Worm (Caenorhabditis elegans) whole organism, young adult: ENCODE data around the gene dcs-1.

Experiments
- B0035.1 ChIP-seq: sonication (generic microtip); optimal IDR thresholded peaks from 2 replicates; lab custom pipeline; 2016; ENCODE audit warnings: missing genetic modification characterization, mild to moderate bottlenecking, missing compliant biosample characterization, missing genotype, missing genetic modification reagents
- B0261.1 ChIP-seq: sonication (generic microtip); optimal IDR thresholded peaks from 2 replicates; lab custom pipeline; 2016; ENCODE audit warnings: mild to moderate bottlenecking, missing genetic modification characterization, moderate library complexity, missing compliant biosample characterization
- C06A6.2 ChIP-seq: fragments of 200-800 bp; sonication (Bioruptor generic); conservative IDR thresholded peaks from 2 replicates; pipeline ENCODE4 v1.3.6; 2022; ENCODE audit warnings: missing genetic modification characterization, missing compliant biosample characterization
- F22D6.2 ChIP-seq: sonication (generic microtip); optimal IDR thresholded peaks from 2 replicates; lab custom pipeline; 2016; ENCODE audit warnings: mild to moderate bottlenecking, missing genetic modification characterization, missing compliant biosample characterization
- F33H1.4 ChIP-seq: fragments of 200-800 bp; sonication (Bioruptor generic); IDR thresholded peaks from 2 replicates; pipeline ENCODE4 v1.3.6; 2022; ENCODE audit warnings: missing genetic modification reagents, missing genetic modification characterization, missing compliant biosample characterization
- F49E8.2 ChIP-seq: sonication (generic microtip); optimal IDR thresholded peaks from 3 replicates; lab custom pipeline; 2017; ENCODE audit warnings: missing genetic modification characterization, mild to moderate bottlenecking, missing compliant biosample characterization, antibody characterized with exemption, moderate library complexity; ENCODE audit not compliant: insufficient read depth
- F55B11.4 ChIP-seq: sonication (generic microtip); optimal IDR thresholded peaks from 2 replicates; lab custom pipeline; 2016; ENCODE audit warnings: missing compliant biosample characterization, missing genetic modification characterization, borderline replicate concordance; ENCODE audit not compliant: insufficient read depth
- T07F8.4 ChIP-seq: sonication (generic microtip); optimal IDR thresholded peaks from 2 replicates; lab custom pipeline; 2016; ENCODE audit warnings: mild to moderate bottlenecking, missing genetic modification characterization, moderate library complexity, missing compliant biosample characterization
- Y95B8A.8 ChIP-seq: fragments of 200-800 bp; sonication (Bioruptor generic); IDR thresholded peaks from 2 replicates; pipeline ENCODE4 v1.3.6; 2022; ENCODE audit warnings: missing genetic modification reagents, missing genetic modification characterization, missing compliant biosample characterization
- ZK185.1 ChIP-seq: sonication (generic microtip); optimal IDR thresholded peaks from 2 replicates; lab custom pipeline; 2016; ENCODE audit warnings: mild to moderate bottlenecking, missing genetic modification characterization, missing compliant biosample characterization; ENCODE audit not compliant: poor library complexity, severe bottlenecking
- aptf-2 ChIP-seq: fragments of 200-800 bp; sonication (Bioruptor generic); conservative IDR thresholded peaks from 2 replicates; pipeline ENCODE4 v1.3.6; 2022; ENCODE audit warnings: missing genetic modification reagents, missing genetic modification characterization, missing compliant biosample characterization
- athp-1 ChIP-seq: sonication (generic microtip); optimal IDR thresholded peaks from 2 replicates; lab custom pipeline; 2017; ENCODE audit warnings: mild to moderate bottlenecking, missing genetic modification characterization, missing compliant biosample characterization
- attf-6 ChIP-seq: fragments of 200-800 bp; sonication (Bioruptor generic); IDR thresholded peaks from 2 replicates; pipeline ENCODE4 v1.3.6; 2022; ENCODE audit warnings: missing genetic modification reagents, missing genetic modification characterization, missing compliant biosample characterization
- ceh-27 ChIP-seq: fragments of 200-800 bp; sonication (Bioruptor generic); optimal IDR thresholded peaks from 2 replicates; lab custom pipeline; 2018; ENCODE audit warnings: mild to moderate bottlenecking, missing genetic modification characterization, moderate library complexity, missing compliant biosample characterization
- ceh-40 ChIP-seq: fragments of 200-800 bp; sonication (Bioruptor generic); IDR thresholded peaks from 2 replicates; pipeline ENCODE4 v1.3.6; 2022; ENCODE audit warnings: missing genetic modification characterization, missing compliant biosample characterization
- ceh-79 ChIP-seq: sonication (generic microtip); optimal IDR thresholded peaks from 2 replicates; lab custom pipeline; 2017; ENCODE audit warnings: mild to moderate bottlenecking, missing genetic modification characterization, missing compliant biosample characterization
- chd-7 ChIP-seq: sonication (generic microtip); optimal IDR thresholded peaks from 2 replicates; lab custom pipeline; 2016; ENCODE audit warnings: mild to moderate bottlenecking, missing genetic modification characterization, moderate library complexity, missing compliant biosample characterization
- efl-1 ChIP-seq: fragments of 150-350 bp; optimal IDR thresholded peaks from 2 replicates; lab custom pipeline; 2014; ENCODE audit warnings: missing biosample characterization, missing genetic modification reagents, missing genetic modification characterization
- gei-17 ChIP-seq: fragments of 200-800 bp; sonication (Bioruptor generic); optimal IDR thresholded peaks from 2 replicates; lab custom pipeline; 2018; ENCODE audit warnings: mild to moderate bottlenecking, missing genetic modification characterization, missing compliant biosample characterization
- hmg-1.2 ChIP-seq: fragments of 200-800 bp; sonication (Bioruptor generic); IDR thresholded peaks from 2 replicates; pipeline ENCODE4 v1.3.6; 2022; ENCODE audit warnings: missing genetic modification reagents, missing genetic modification characterization, missing compliant biosample characterization
- hmg-20 ChIP-seq: fragments of 200-800 bp; sonication (Bioruptor generic); IDR thresholded peaks from 2 replicates; pipeline ENCODE4 v1.3.6; 2022; ENCODE audit warnings: missing genetic modification reagents, missing genetic modification characterization, missing compliant biosample characterization
- let-526 ChIP-seq: fragments of 200-800 bp; sonication (Bioruptor generic); IDR thresholded peaks from 2 replicates; pipeline ENCODE4 v1.3.6; 2022; ENCODE audit warnings: missing genetic modification reagents, missing genetic modification characterization, missing compliant biosample characterization
- let-607 ChIP-seq, 2 experiments: fragments of 200-800 bp in 1 of 2; sonication (Bioruptor generic) in 1 of 2; sonication (generic microtip) in 1 of 2; optimal IDR thresholded peaks; 2 replicates each; lab custom pipeline; 2016 to 2018; ENCODE audit warnings: mild to moderate bottlenecking in 2 of 2, missing compliant biosample characterization in 2 of 2, missing genetic modification characterization in 2 of 2, moderate library complexity in 2 of 2, missing genotype in 1 of 2
- lsl-1 ChIP-seq: fragments of 200-800 bp; sonication (Bioruptor generic); optimal IDR thresholded peaks from 2 replicates; lab custom pipeline; 2018; ENCODE audit warnings: mild to moderate bottlenecking, missing genetic modification characterization, moderate library complexity, missing compliant biosample characterization
- mcd-1 ChIP-seq: fragments of 200-800 bp; sonication (Bioruptor generic); IDR thresholded peaks from 2 replicates; pipeline ENCODE4 v1.3.6; 2022; ENCODE audit warnings: missing genetic modification reagents, missing genetic modification characterization, missing compliant biosample characterization
- nfyb-1 ChIP-seq: fragments of 200-800 bp; sonication (Bioruptor generic); IDR thresholded peaks from 2 replicates; pipeline ENCODE4 v1.3.6; 2022; ENCODE audit warnings: missing genetic modification reagents, missing genetic modification characterization, missing compliant biosample characterization
- nhr-120 ChIP-seq: fragments of 200-800 bp; sonication (Bioruptor generic); IDR thresholded peaks from 2 replicates; pipeline ENCODE4 v1.3.6; 2022; ENCODE audit warnings: missing genetic modification characterization, missing compliant biosample characterization
- nhr-179 ChIP-seq: sonication (generic microtip); optimal IDR thresholded peaks from 2 replicates; lab custom pipeline; 2016; ENCODE audit warnings: mild to moderate bottlenecking, missing genetic modification characterization, missing compliant biosample characterization
- nhr-80 ChIP-seq: sonication (generic microtip); optimal IDR thresholded peaks from 2 replicates; lab custom pipeline; 2016; ENCODE audit warnings: missing genetic modification characterization, missing compliant biosample characterization
- nhr-90 ChIP-seq: sonication (generic microtip); optimal IDR thresholded peaks from 2 replicates; lab custom pipeline; 2016; ENCODE audit warnings: missing genotype, mild to moderate bottlenecking, missing genetic modification characterization, missing compliant biosample characterization
- repo-1 ChIP-seq: sonication (generic microtip); optimal IDR thresholded peaks from 2 replicates; lab custom pipeline; 2017; ENCODE audit warnings: mild to moderate bottlenecking, missing genetic modification characterization, missing compliant biosample characterization
- sea-2 ChIP-seq: fragments of 200-800 bp; sonication (Bioruptor generic); IDR thresholded peaks from 2 replicates; pipeline ENCODE4 v1.3.6; 2022; ENCODE audit warnings: missing genetic modification characterization, missing compliant biosample characterization
- snpc-3.4 ChIP-seq: sonication (generic microtip); optimal IDR thresholded peaks from 2 replicates; lab custom pipeline; 2017; ENCODE audit warnings: missing genetic modification characterization, mild to moderate bottlenecking, missing compliant biosample characterization, antibody characterized with exemption, moderate library complexity, missing genotype, missing genetic modification reagents
- sptf-2 ChIP-seq: fragments of 200-800 bp; sonication (Bioruptor generic); optimal IDR thresholded peaks from 2 replicates; lab custom pipeline; 2018; ENCODE audit warnings: mild to moderate bottlenecking, missing genetic modification characterization, missing compliant biosample characterization
- tlf-1 ChIP-seq: fragments of 200-800 bp; sonication (Bioruptor generic); optimal IDR thresholded peaks from 2 replicates; lab custom pipeline; 2018; ENCODE audit warnings: mild to moderate bottlenecking, missing genetic modification characterization, missing compliant biosample characterization
- unc-62 ChIP-seq: fragments of 150-350 bp; optimal IDR thresholded peaks from 2 replicates; lab custom pipeline; 2014; ENCODE audit warnings: missing biosample characterization, missing genetic modification reagents, missing genetic modification characterization
- ztf-26 ChIP-seq: sonication (generic microtip); optimal IDR thresholded peaks from 2 replicates; lab custom pipeline; 2017; ENCODE audit warnings: missing genetic modification characterization, missing compliant biosample characterization

The dcs-1 gene

ce11 chrV:20087635-20088034 is 2.9 kb downstream of the dcs-1 start, which contains the start of gene fre-1:
Gene fre-1, minus strand, starts transcription at chrV:20087735.
- TF ChIP-seq F55B11.4 (no peak), ceh-79 (no peak), F22D6.2 (no peak), F33H1.4 (GFP tag; lab: Robert Waterston, UW) (no peak)

- TF ChIP-seq unc-62 (GFP tag; lab: Kevin White, UChicago) (peak; percentile 73), aptf-2 (GFP tag; lab: Robert Waterston, UW) (no peak), lsl-1 (GFP tag; lab: Kevin White, UChicago) (no peak), nhr-80 (tag; lab: Kevin White, UChicago) (peak; percentile 24), mcd-1 (GFP tag; lab: Robert Waterston, UW) (no peak), efl-1 (GFP tag; lab: Kevin White, UChicago) (no peak)
- TF ChIP-seq, all 124 proteins: peak for 2
These were observed 16.2 kb downstream of the dcs-1 start for ce11 chrV:20074345-20074744.

- no peak for TF ChIP-seq hmg-1.2
- TF ChIP-seq B0035.1: no peak
- no peak for TF ChIP-seq gei-17 (GFP tag; lab: Kevin White, UChicago)
- TF ChIP-seq nhr-80 (tag; lab: Kevin White, UChicago): no peak
- no peak for TF ChIP-seq ZK185.1 (tag; lab: Kevin White, UChicago)
- no peak for TF ChIP-seq ztf-26 (tag; lab: Kevin White, UChicago)
- no peak for TF ChIP-seq C06A6.2
These were observed 22.2 kb downstream of the dcs-1 start for ce11 chrV:20068389-20068788.

ce11 chrV:20067075-20067474 is 23.5 kb downstream of the dcs-1 start:
- TF ChIP-seq sea-2 (no peak), nhr-179 (tag; lab: Kevin White, UChicago) (no peak), B0035.1 (no peak), sptf-2 (GFP tag; lab: Kevin White, UChicago) (no peak), nhr-120 (GFP tag; lab: Robert Waterston, UW) (no peak), ceh-27 (GFP tag; lab: Kevin White, UChicago) (no peak), let-607 (tag; optimal IDR thresholded peaks at IDR 0.05; lab: Kevin White, UChicago) (no peak), Y95B8A.8 (GFP tag; lab: Robert Waterston, UW) (no peak), nfyb-1 (GFP tag; lab: Robert Waterston, UW) (no peak)

ce11 chrV:20065096-20065495 is 25.4 kb downstream of the dcs-1 start:
- TF ChIP-seq tlf-1 (GFP tag; lab: Kevin White, UChicago): no peak
- no peak for TF ChIP-seq snpc-3.4 (tag; lab: Kevin White, UChicago)
- no peak for TF ChIP-seq efl-1 (GFP tag; lab: Kevin White, UChicago)
- TF ChIP-seq F55B11.4: no peak
- TF ChIP-seq let-526: no peak
- TF ChIP-seq B0261.1: no peak
- no peak for TF ChIP-seq attf-6 (GFP tag; lab: Robert Waterston, UW)
- no peak for TF ChIP-seq repo-1 (tag; lab: Kevin White, UChicago)
- no peak for TF ChIP-seq ceh-40
- TF ChIP-seq F49E8.2 (tag; lab: Kevin White, UChicago): no peak
- no peak for TF ChIP-seq hmg-20
- TF ChIP-seq sea-2: no peak
- TF ChIP-seq athp-1 (tag; lab: Kevin White, UChicago): no peak
- no peak for TF ChIP-seq chd-7 (tag; lab: Kevin White, UChicago)
- TF ChIP-seq T07F8.4 (tag; lab: Kevin White, UChicago): no peak
- TF ChIP-seq nhr-90: no peak
